Fruit fly (Drosophila melanogaster): ENCODE results near the gene CG15725.

dm6 chrX:12670530-12671285, 34.9 kb upstream of the CG15725 start:
- TF ChIP-seq CG8319 (GFP tag; optimal IDR thresholded peaks at IDR 0.05) (no peak), Blimp-1 (GFP tag; optimal IDR thresholded peaks at IDR 0.05) (peak; percentile 2), CG34406 (GFP tag; optimal IDR thresholded peaks at IDR 0.05) (no peak), Smox (GFP tag; optimal IDR thresholded peaks at IDR 0.05) (no peak), CG31627 (GFP tag; optimal IDR thresholded peaks at IDR 0.05) (no peak), fkh (GFP tag; optimal IDR thresholded peaks at IDR 0.05) (no peak), CG9139 (GFP tag; optimal IDR thresholded peaks at IDR 0.05) (no peak), CG8119 (GFP tag; IDR thresholded peaks at IDR 0.05) (no peak), Ets96B (tag; optimal IDR thresholded peaks at IDR 0.05) (no peak)

Measured in whole organism, prepupa.